Fruit fly (Drosophila melanogaster) whole organism, embryonic: ENCODE data around the gene CG3224.

Source experiments
- Awh ChIP-seq: fragments of 200-800 bp; sonication (Bioruptor generic); IDR thresholded peaks from 2 replicates; pipeline ENCODE4, ENCODE4 v1.3.6; 2022; ENCODE audit warnings: missing biosample characterization, missing genetic modification characterization
- Blimp-1 ChIP-seq: fragments of 200-800 bp; sonication (Bioruptor generic); optimal IDR thresholded peaks from 3 replicates; lab custom pipeline; 2018; ENCODE audit warnings: missing biosample characterization, missing genetic modification characterization, mild to moderate bottlenecking, moderate library complexity, missing genetic modification reagents
- CG10431 ChIP-seq: fragments of 200-800 bp; sonication (Bioruptor generic); optimal IDR thresholded peaks from 3 replicates; lab custom pipeline; 2018; ENCODE audit warnings: missing biosample characterization, mild to moderate bottlenecking, missing genetic modification characterization
- CG10979 ChIP-seq: fragments of 200-800 bp; sonication (Bioruptor generic); optimal IDR thresholded peaks from 2 replicates; lab custom pipeline; 2018; ENCODE audit warnings: missing biosample characterization, mild to moderate bottlenecking, missing genetic modification characterization, moderate library complexity
- CG12071 ChIP-seq: fragments of 200-800 bp; sonication (Bioruptor generic); optimal IDR thresholded peaks from 3 replicates; lab custom pipeline; 2018; ENCODE audit warnings: missing biosample characterization, mild to moderate bottlenecking, missing genetic modification characterization
- CG1233 ChIP-seq: fragments of 200-800 bp; sonication (Bioruptor generic); optimal IDR thresholded peaks from 4 replicates; lab custom pipeline; 2018; ENCODE audit warnings: missing biosample characterization, mild to moderate bottlenecking, missing genetic modification characterization
- CG12942 ChIP-seq: fragments of 200-800 bp; sonication (Bioruptor generic); optimal IDR thresholded peaks from 3 replicates; lab custom pipeline; 2016; ENCODE audit warnings: missing biosample characterization, missing genetic modification characterization
- CG18599 ChIP-seq: fragments of 200-800 bp; sonication (Bioruptor generic); optimal IDR thresholded peaks from 3 replicates; lab custom pipeline; 2017; ENCODE audit warnings: missing biosample characterization, missing genetic modification characterization, mild to moderate bottlenecking, moderate library complexity, missing genetic modification reagents
- CG32532 ChIP-seq: fragments of 200-800 bp; sonication (Bioruptor generic); IDR thresholded peaks from 2 replicates; pipeline ENCODE4 v1.3.6; 2022; ENCODE audit warnings: missing biosample characterization, missing genetic modification characterization
- CG32772 ChIP-seq: fragments of 200-800 bp; sonication (Bioruptor generic); IDR thresholded peaks from 2 replicates; pipeline ENCODE4 v1.3.6; 2022; ENCODE audit warnings: missing biosample characterization, missing genetic modification characterization
- CG33213 ChIP-seq: fragments of 200-800 bp; sonication (Bioruptor generic); optimal IDR thresholded peaks from 3 replicates; lab custom pipeline; 2016; ENCODE audit warnings: missing biosample characterization, missing genetic modification characterization
- CG3726 ChIP-seq: fragments of 200-800 bp; sonication (Bioruptor generic); IDR thresholded peaks from 3 replicates; pipeline ENCODE4, ENCODE4 v1.3.6; 2022; ENCODE audit warnings: missing biosample characterization, missing genetic modification characterization
- CG4328 ChIP-seq: fragments of 200-800 bp; sonication (Bioruptor generic); optimal IDR thresholded peaks from 3 replicates; lab custom pipeline; 2017; ENCODE audit warnings: missing biosample characterization, missing genetic modification reagents, missing genetic modification characterization
- CG43689 ChIP-seq: fragments of 200-800 bp; sonication (Bioruptor generic); IDR thresholded peaks from 2 replicates; pipeline ENCODE4 v1.3.6; 2022; ENCODE audit warnings: missing biosample characterization, missing genetic modification characterization
- CG4404 ChIP-seq: fragments of 200-800 bp; sonication (Bioruptor generic); IDR thresholded peaks from 2 replicates; pipeline ENCODE4 v1.3.6; 2022; ENCODE audit warnings: missing biosample characterization, missing genetic modification characterization
- CG6683 ChIP-seq: fragments of 200-800 bp; sonication (Bioruptor generic); optimal IDR thresholded peaks from 2 replicates; lab custom pipeline; 2017; ENCODE audit warnings: missing biosample characterization, mild to moderate bottlenecking, missing genetic modification characterization, missing genetic modification reagents
- CG6854 ChIP-seq: fragments of 200-800 bp; sonication (Bioruptor generic); optimal IDR thresholded peaks from 3 replicates; lab custom pipeline; 2017; ENCODE audit warnings: missing biosample characterization, mild to moderate bottlenecking, missing genetic modification characterization
- CG7745 ChIP-seq: fragments of 200-800 bp; sonication (Bioruptor generic); optimal IDR thresholded peaks from 2 replicates; lab custom pipeline; 2018; ENCODE audit warnings: missing biosample characterization, mild to moderate bottlenecking, missing genetic modification characterization, moderate library complexity
- CG9437 ChIP-seq: fragments of 200-800 bp; sonication (Bioruptor generic); optimal IDR thresholded peaks from 2 replicates; lab custom pipeline; 2018; ENCODE audit warnings: missing biosample characterization, mild to moderate bottlenecking, missing genetic modification characterization
- CG9876 ChIP-seq: fragments of 200-800 bp; sonication (Bioruptor generic); optimal IDR thresholded peaks from 2 replicates; lab custom pipeline; 2016; ENCODE audit warnings: missing biosample characterization, missing genetic modification characterization
- Dek ChIP-seq: fragments of 200-800 bp; sonication (Bioruptor generic); optimal IDR thresholded peaks from 3 replicates; lab custom pipeline; 2019; ENCODE audit warnings: missing biosample characterization, mild to moderate bottlenecking, missing genetic modification characterization, moderate library complexity
- Dip2 ChIP-seq: fragments of 200-800 bp; sonication (Bioruptor generic); IDR thresholded peaks from 2 replicates; pipeline ENCODE4 v1.3.6; 2022; ENCODE audit warnings: missing biosample characterization, missing genetic modification characterization
- Doc3 ChIP-seq: fragments of 200-800 bp; sonication (Bioruptor generic); IDR thresholded peaks from 3 replicates; pipeline ENCODE4 v1.3.6; 2022; ENCODE audit warnings: missing biosample characterization, missing genetic modification characterization; ENCODE audit not compliant: partially characterized antibody
- E2f1 ChIP-seq: fragments of 200-800 bp; sonication (Bioruptor generic); IDR thresholded peaks from 2 replicates; pipeline ENCODE4 v1.3.6; 2022; ENCODE audit warnings: missing biosample characterization, missing genetic modification characterization
- Elba2 ChIP-seq: fragments of 200-800 bp; sonication (Bioruptor generic); optimal IDR thresholded peaks from 3 replicates; lab custom pipeline; 2016; ENCODE audit warnings: missing biosample characterization, missing genetic modification characterization
- Ets97D ChIP-seq: fragments of 200-800 bp; sonication (Bioruptor generic); optimal IDR thresholded peaks from 3 replicates; lab custom pipeline; 2016; ENCODE audit warnings: missing biosample characterization, missing genetic modification characterization
- HHEX ChIP-seq: fragments of 200-800 bp; sonication (Bioruptor generic); optimal IDR thresholded peaks from 3 replicates; lab custom pipeline; 2017; ENCODE audit warnings: missing biosample characterization, mild to moderate bottlenecking, missing genetic modification characterization, missing genetic modification reagents
- Hr51 ChIP-seq, 2 experiments: fragments of 200-800 bp; sonication (Bioruptor generic); optimal IDR thresholded peaks; 2 replicates in 1 of 2; 3 replicates in 1 of 2; lab custom pipeline; 2016 to 2018; ENCODE audit warnings: missing biosample characterization in 2 of 2, missing genetic modification characterization in 2 of 2, mild to moderate bottlenecking in 1 of 2, moderate library complexity in 1 of 2
- Hsf ChIP-seq: fragments of 200-800 bp; sonication (Bioruptor generic); optimal IDR thresholded peaks from 3 replicates; lab custom pipeline; 2016; ENCODE audit warnings: missing biosample characterization, missing genetic modification characterization
- Mrtf ChIP-seq: fragments of 200-800 bp; sonication (Bioruptor generic); IDR thresholded peaks from 3 replicates; pipeline ENCODE4 v1.3.6; 2022; ENCODE audit warnings: missing biosample characterization, missing genetic modification characterization
- Optix ChIP-seq: fragments of 200-800 bp; sonication (Bioruptor generic); IDR thresholded peaks from 3 replicates; pipeline ENCODE4 v1.3.6; 2022; ENCODE audit warnings: missing biosample characterization, missing genetic modification characterization
- Scr ChIP-seq: fragments of 200-800 bp; sonication (Bioruptor generic); IDR thresholded peaks from 2 replicates; pipeline ENCODE4 v1.3.6; 2022; ENCODE audit warnings: missing biosample characterization, missing genetic modification characterization; ENCODE audit not compliant: partially characterized antibody
- Side ChIP-seq: fragments of 200-800 bp; sonication (Bioruptor generic); optimal IDR thresholded peaks from 2 replicates; lab custom pipeline; 2016; ENCODE audit warnings: missing biosample characterization, missing genetic modification characterization
- ab ChIP-seq: fragments of 200-800 bp; sonication (Bioruptor generic); optimal IDR thresholded peaks from 2 replicates; lab custom pipeline; 2016; ENCODE audit warnings: missing biosample characterization, missing genetic modification characterization
- ara ChIP-seq: fragments of 200-800 bp; sonication (Bioruptor generic); IDR thresholded peaks from 2 replicates; pipeline ENCODE4 v1.3.6; 2022; ENCODE audit warnings: missing biosample characterization, missing genetic modification characterization
- az2 ChIP-seq: fragments of 200-800 bp; sonication (Bioruptor generic); optimal IDR thresholded peaks from 3 replicates; lab custom pipeline; 2016; ENCODE audit warnings: missing biosample characterization, missing genetic modification characterization
- bbx ChIP-seq: fragments of 200-800 bp; sonication (Bioruptor generic); IDR thresholded peaks from 2 replicates; pipeline ENCODE4 v1.3.6; 2022; ENCODE audit warnings: missing biosample characterization, missing genetic modification characterization; ENCODE audit not compliant: partially characterized antibody
- bcd ChIP-seq: fragments of 200-800 bp; sonication (Bioruptor generic); optimal IDR thresholded peaks from 2 replicates; lab custom pipeline; 2017; ENCODE audit warnings: missing biosample characterization, mild to moderate bottlenecking, missing genetic modification characterization
- br ChIP-seq: fragments of >200 bp; optimal IDR thresholded peaks from 2 replicates; lab custom pipeline; 2017
- da ChIP-seq: fragments of 200-800 bp; sonication (Bioruptor generic); optimal IDR thresholded peaks from 2 replicates; lab custom pipeline; 2016; ENCODE audit warnings: missing biosample characterization, missing genetic modification characterization
- dimm ChIP-seq: fragments of 200-800 bp; sonication (Bioruptor generic); IDR thresholded peaks from 2 replicates; pipeline ENCODE4 v1.3.6; 2022; ENCODE audit warnings: missing biosample characterization, missing genetic modification characterization
- dmrt11E ChIP-seq: fragments of 200-800 bp; sonication (Bioruptor generic); optimal IDR thresholded peaks from 3 replicates; lab custom pipeline; 2018; ENCODE audit warnings: missing biosample characterization, mild to moderate bottlenecking, missing genetic modification characterization, moderate library complexity
- exex ChIP-seq: fragments of 200-800 bp; sonication (Bioruptor generic); optimal IDR thresholded peaks from 4 replicates; lab custom pipeline; 2018; ENCODE audit warnings: missing biosample characterization, mild to moderate bottlenecking, missing genetic modification characterization, moderate library complexity
- kay ChIP-seq: fragments of 200-800 bp; sonication (Bioruptor generic); optimal IDR thresholded peaks from 2 replicates; lab custom pipeline; 2016; ENCODE audit warnings: missing biosample characterization, missing genetic modification characterization
- knrl ChIP-seq: fragments of 200-800 bp; sonication (Bioruptor generic); IDR thresholded peaks from 3 replicates; pipeline ENCODE4 v1.3.6; 2022; ENCODE audit warnings: missing biosample characterization, missing genetic modification characterization; ENCODE audit not compliant: partially characterized antibody
- nerfin-1 ChIP-seq: fragments of 200-800 bp; sonication (Bioruptor generic); optimal IDR thresholded peaks from 3 replicates; lab custom pipeline; 2019; ENCODE audit warnings: missing biosample characterization, mild to moderate bottlenecking, missing genetic modification characterization, moderate library complexity
- nmo ChIP-seq: fragments of 200-800 bp; sonication (Bioruptor generic); optimal IDR thresholded peaks from 2 replicates; lab custom pipeline; 2018; ENCODE audit warnings: missing biosample characterization, mild to moderate bottlenecking, missing genetic modification characterization, moderate library complexity
- odd ChIP-seq: fragments of 200-800 bp; sonication (Bioruptor generic); optimal IDR thresholded peaks from 2 replicates; lab custom pipeline; 2017; ENCODE audit warnings: missing biosample characterization, mild to moderate bottlenecking, missing genetic modification characterization
- row ChIP-seq: fragments of 200-800 bp; sonication (Bioruptor generic); IDR thresholded peaks from 3 replicates; pipeline ENCODE4 v1.3.6; 2022; ENCODE audit warnings: missing biosample characterization, missing genetic modification characterization
- tup ChIP-seq: fragments of 200-800 bp; sonication (Bioruptor generic); optimal IDR thresholded peaks from 2 replicates; lab custom pipeline; 2016; ENCODE audit warnings: missing biosample characterization, mild to moderate bottlenecking, missing genetic modification characterization, moderate library complexity
- twi ChIP-seq: fragments of 200-800 bp; optimal IDR thresholded peaks from 2 replicates; lab custom pipeline; 2019; ENCODE audit warnings: missing biosample characterization, mild to moderate bottlenecking, missing genetic modification characterization, moderate library complexity
- zfh1 ChIP-seq: fragments of 200-800 bp; sonication (Bioruptor generic); IDR thresholded peaks from 3 replicates; pipeline ENCODE4 v1.3.6; 2022; ENCODE audit warnings: missing biosample characterization, missing genetic modification characterization

Gene CG3224

DNA sequence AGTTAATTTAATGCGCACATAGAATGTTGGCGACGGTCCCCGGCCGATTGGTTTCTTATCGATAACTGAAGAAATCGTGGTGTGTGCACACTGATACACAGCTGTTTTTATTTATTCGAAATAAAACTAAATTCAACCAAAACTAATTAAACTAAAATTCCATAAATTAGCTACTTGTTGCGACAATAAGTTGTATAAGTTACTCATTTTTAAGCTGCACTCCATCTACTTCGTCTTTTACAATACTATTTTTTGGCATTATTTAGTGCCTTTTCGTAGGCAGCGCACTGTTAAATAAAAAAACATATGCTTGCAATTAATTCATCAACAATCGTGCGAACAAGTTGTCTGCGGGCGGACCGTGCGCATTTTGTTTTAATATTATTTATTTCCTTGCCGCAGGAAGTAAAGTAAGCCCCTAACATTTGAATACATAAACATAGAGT, at the start of gene CG3224, which contains the start of gene Ctr1A (continued):
- no peak for TF ChIP-seq CG7745 (tag; lab: Kevin White, UChicago)
- TF ChIP-seq ara (GFP tag; lab: Robert Waterston, UW), result no peak
- no peak for TF ChIP-seq Dip2
- no peak for TF ChIP-seq da
- TF ChIP-seq Mrtf (GFP tag; lab: Robert Waterston, UW), result no peak
- no peak for TF ChIP-seq bbx (GFP tag; lab: Robert Waterston, UW)
- no peak for TF ChIP-seq Awh
- TF ChIP-seq dmrt11E, result no peak
- TF ChIP-seq Elba2 (GFP tag; lab: Kevin White, UChicago), result no peak
- TF ChIP-seq Blimp-1 (GFP tag; lab: Kevin White, UChicago), result no peak
- no peak for TF ChIP-seq kay (GFP tag; lab: Kevin White, UChicago)
- no peak for TF ChIP-seq tup (GFP tag; lab: Kevin White, UChicago)
- TF ChIP-seq CG32772 (GFP tag; lab: Robert Waterston, UW), result no peak
- peak in 1 of 2 experiments; percentile 17 for TF ChIP-seq Hr51 (GFP tag; optimal IDR thresholded peaks at IDR 0.05; lab: Kevin White, UChicago)
- TF ChIP-seq Optix (GFP tag; lab: Robert Waterston, UW), result no peak
- TF ChIP-seq CG4328 (GFP tag; lab: Kevin White, UChicago), result no peak
- no peak for TF ChIP-seq CG6854 (GFP tag; lab: Kevin White, UChicago)
- no peak for TF ChIP-seq row (GFP tag; lab: Robert Waterston, UW)
- no peak for TF ChIP-seq Side
- TF ChIP-seq CG33213 (GFP tag; lab: Kevin White, UChicago), result no peak
- no peak for TF ChIP-seq br
- TF ChIP-seq odd (GFP tag; lab: Kevin White, UChicago), result no peak
- peak; percentile 72 for TF ChIP-seq twi
- no peak for TF ChIP-seq CG18599 (GFP tag; lab: Kevin White, UChicago)
- TF ChIP-seq CG3726 (GFP tag; lab: Robert Waterston, UW), result no peak
- TF ChIP-seq bcd, result no peak
- no peak for TF ChIP-seq Dek (tag; lab: Kevin White, UChicago)
- TF ChIP-seq Hsf (GFP tag; lab: Kevin White, UChicago), result no peak
- no peak for TF ChIP-seq CG12942 (GFP tag; lab: Kevin White, UChicago)
- TF ChIP-seq CG12071 (GFP tag; lab: Kevin White, UChicago), result no peak
- TF ChIP-seq dimm (GFP tag; lab: Robert Waterston, UW), result no peak
- no peak for TF ChIP-seq CG9437
- TF ChIP-seq Ets97D, result peak; percentile 51
- TF ChIP-seq az2, result no peak
- no peak for TF ChIP-seq CG10979
- peak; percentile 24 for TF ChIP-seq exex (tag; lab: Kevin White, UChicago)
- TF ChIP-seq ab (GFP tag; lab: Kevin White, UChicago), result no peak
- TF ChIP-seq CG10431 (GFP tag; lab: Kevin White, UChicago), result no peak
- peak; percentile 24 for TF ChIP-seq nmo (GFP tag; lab: Kevin White, UChicago)
- no peak for TF ChIP-seq HHEX (GFP tag; lab: Kevin White, UChicago)
- no peak for TF ChIP-seq CG6683 (GFP tag; lab: Kevin White, UChicago)
- no peak for TF ChIP-seq CG9876 (GFP tag; lab: Kevin White, UChicago)
- no peak for TF ChIP-seq CG43689 (GFP tag; lab: Robert Waterston, UW)
- no peak for TF ChIP-seq nerfin-1 (tag; lab: Kevin White, UChicago)
- TF ChIP-seq zfh1 (GFP tag; lab: Robert Waterston, UW), result no peak
- TF ChIP-seq CG1233 (GFP tag; lab: Kevin White, UChicago), result no peak
- TF ChIP-seq knrl (GFP tag; lab: Robert Waterston, UW), result no peak
- no peak for TF ChIP-seq CG32532 (GFP tag; lab: Robert Waterston, UW)
- TF ChIP-seq Scr (GFP tag; lab: Robert Waterston, UW), result peak; percentile 45
- TF ChIP-seq Doc3, result no peak
- no peak for TF ChIP-seq E2f1 (GFP tag; lab: Robert Waterston, UW)
- TF ChIP-seq CG4404 (GFP tag; lab: Robert Waterston, UW), result no peak
